Fruit fly (Drosophila melanogaster) S2 (cell line): ENCODE data around the gene CG9759.

Experiments
- CG8478 ChIP-seq: fragments of >200 bp; optimal IDR thresholded peaks from 2 replicates; lab custom pipeline; 2018
- CTCF ChIP-seq, 2 experiments: fragments of >200 bp; optimal IDR thresholded peaks; 2 replicates each; lab custom pipeline; 2018

DNA sequence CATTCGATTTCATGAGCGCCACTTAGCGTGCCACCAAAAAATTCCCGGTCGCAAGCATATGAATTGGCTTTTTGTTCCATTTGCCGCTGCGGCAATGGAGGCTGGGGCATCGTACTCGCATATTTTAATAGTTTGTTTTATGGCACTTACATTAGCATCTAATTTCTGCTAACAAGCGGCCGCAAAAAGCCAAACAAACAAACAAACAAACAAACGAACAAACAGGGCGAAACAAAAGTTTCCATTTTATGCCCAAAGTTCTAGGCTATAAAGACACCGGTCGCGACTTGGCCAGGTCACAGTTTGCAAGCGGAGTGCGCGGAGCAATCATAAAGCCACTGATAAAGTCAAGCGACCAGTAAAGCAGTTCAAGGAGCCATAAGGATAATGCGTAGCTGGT is 6.6 kb upstream of the CG9759 start, which contains the start of gene CG9269:
- TF ChIP-seq CG8478 (lab: Kevin White, UChicago) (no peak), CTCF (optimal IDR thresholded peaks at IDR 0.05; lab: Kevin White, UChicago) (no peak)
